Worm (Caenorhabditis elegans) whole organism, L1 larva: ENCODE measurements around the gene C49C3.15.
"Not testable (repeated sequence)": the region's sequence is repeated elsewhere in the genome, so short reads cannot be mapped to it uniquely, and the experiment has no call there.

Experiments used
- C04F5.9 ChIP-seq: sonication (generic microtip); optimal IDR thresholded peaks from 2 replicates; lab custom pipeline; 2016; ENCODE audit warnings: missing genetic modification characterization, missing compliant biosample characterization
- C16A3.4 ChIP-seq: fragments of 150-350 bp; optimal IDR thresholded peaks from 2 replicates; lab custom pipeline; 2014; ENCODE audit warnings: missing biosample characterization, missing genetic modification characterization
- aha-1 ChIP-seq: fragments of 150-350 bp; optimal IDR thresholded peaks from 2 replicates; lab custom pipeline; 2014; ENCODE audit warnings: missing biosample characterization, missing genetic modification characterization
- aly-2 ChIP-seq: fragments of 150-350 bp; optimal IDR thresholded peaks from 2 replicates; lab custom pipeline; 2014; ENCODE audit warnings: missing biosample characterization, missing genetic modification characterization
- ceh-8 ChIP-seq: fragments of 200-800 bp; sonication (Bioruptor generic); optimal IDR thresholded peaks from 2 replicates; lab custom pipeline; 2018; ENCODE audit warnings: mild to moderate bottlenecking, missing genetic modification characterization, moderate library complexity, missing compliant biosample characterization
- ceh-82 ChIP-seq, 3 experiments: fragments of 150-350 bp in 1 of 3; sonication (generic microtip) in 2 of 3; optimal IDR thresholded peaks; 2 replicates each; lab custom pipeline; 2014 to 2017; ENCODE audit warnings: missing biosample characterization in 3 of 3, missing genetic modification characterization in 3 of 3
- ceh-90 ChIP-seq: sonication (generic microtip); optimal IDR thresholded peaks from 2 replicates; lab custom pipeline; 2016; ENCODE audit warnings: missing genetic modification characterization, missing compliant biosample characterization
- ces-1 ChIP-seq: fragments of 150-350 bp; optimal IDR thresholded peaks from 2 replicates; lab custom pipeline; 2014; ENCODE audit warnings: missing biosample characterization, missing genetic modification reagents, missing genetic modification characterization
- dpl-1 ChIP-seq, 3 experiments: fragments of 150-350 bp in 2 of 3; sonication (generic microtip) in 1 of 3; optimal IDR thresholded peaks; 2 replicates each; lab custom pipeline; 2014 to 2017; ENCODE audit warnings: missing biosample characterization in 3 of 3, missing genetic modification characterization in 3 of 3, missing genetic modification reagents in 3 of 3
- dsc-1 ChIP-seq: sonication (generic microtip); optimal IDR thresholded peaks from 2 replicates; lab custom pipeline; 2016; ENCODE audit warnings: mild to moderate bottlenecking, missing genetic modification characterization, missing compliant biosample characterization
- efl-1 ChIP-seq, 4 experiments: fragments of 150-350 bp; optimal IDR thresholded peaks in 3 of 4; peaks in 1 of 4; 1 replicate in 1 of 4; 2 replicates in 3 of 4; lab custom pipeline; 2014; ENCODE audit warnings: missing biosample characterization in 2 of 4, missing genetic modification characterization in 2 of 4, missing genetic modification reagents in 2 of 4
- elt-2 ChIP-seq: sonication (generic microtip); optimal IDR thresholded peaks from 2 replicates; lab custom pipeline; 2016; ENCODE audit warnings: missing genetic modification characterization, mild to moderate bottlenecking, inconsistent platforms, missing compliant biosample characterization, missing genetic modification reagents
- ets-5 ChIP-seq: fragments of 200-800 bp; sonication (Bioruptor generic); IDR thresholded peaks from 2 replicates; pipeline ENCODE4 v1.3.6; 2022; ENCODE audit warnings: missing genetic modification characterization, missing compliant biosample characterization
- fkh-4 ChIP-seq: sonication (generic microtip); optimal IDR thresholded peaks from 2 replicates; lab custom pipeline; 2016; ENCODE audit warnings: missing compliant biosample characterization, missing genetic modification characterization, borderline replicate concordance
- fkh-8 ChIP-seq: sonication (generic microtip); optimal IDR thresholded peaks from 2 replicates; lab custom pipeline; 2016; ENCODE audit warnings: mild to moderate bottlenecking, missing genetic modification characterization, missing compliant biosample characterization
- hlh-4 ChIP-seq: sonication (generic microtip); optimal IDR thresholded peaks from 2 replicates; lab custom pipeline; 2016; ENCODE audit warnings: mild to moderate bottlenecking, missing genetic modification characterization, missing compliant biosample characterization
- hpl-2 ChIP-seq: fragments of 150-350 bp; optimal IDR thresholded peaks from 2 replicates; lab custom pipeline; 2014; ENCODE audit warnings: missing biosample characterization, missing genetic modification reagents, missing genetic modification characterization
- lin-35 ChIP-seq, 2 experiments: fragments of 150-350 bp; optimal IDR thresholded peaks; 2 replicates each; lab custom pipeline; 2014; ENCODE audit warnings: missing biosample characterization in 2 of 2, missing genetic modification characterization in 2 of 2, missing genetic modification reagents in 2 of 2
- lin-39 ChIP-seq: fragments of 150-350 bp; optimal IDR thresholded peaks from 2 replicates; lab custom pipeline; 2014; ENCODE audit warnings: missing biosample characterization, missing genetic modification reagents, missing genetic modification characterization
- lsy-2 ChIP-seq, 2 experiments: fragments of 150-350 bp; optimal IDR thresholded peaks; 2 replicates each; lab custom pipeline; 2014; ENCODE audit warnings: missing biosample characterization in 2 of 2, missing genetic modification characterization in 2 of 2
- mab-9 ChIP-seq: fragments of 200-800 bp; sonication (Bioruptor generic); IDR thresholded peaks from 2 replicates; pipeline ENCODE4 v1.3.6; 2022; ENCODE audit warnings: missing genetic modification reagents, missing genetic modification characterization, missing compliant biosample characterization
- mef-2 ChIP-seq: fragments of 150-350 bp; optimal IDR thresholded peaks from 2 replicates; lab custom pipeline; 2014; ENCODE audit warnings: missing biosample characterization, missing genetic modification characterization
- mep-1 ChIP-seq: fragments of 150-350 bp; optimal IDR thresholded peaks from 2 replicates; lab custom pipeline; 2014; ENCODE audit warnings: missing biosample characterization, missing genetic modification characterization
- nhr-11 ChIP-seq: fragments of 150-350 bp; optimal IDR thresholded peaks from 2 replicates; lab custom pipeline; 2014; ENCODE audit warnings: missing biosample characterization, missing genetic modification characterization
- nhr-47 ChIP-seq: sonication (generic microtip); optimal IDR thresholded peaks from 2 replicates; lab custom pipeline; 2016; ENCODE audit warnings: mild to moderate bottlenecking, missing genetic modification characterization, moderate library complexity, missing compliant biosample characterization
- nhr-76 ChIP-seq: sonication (generic microtip); optimal IDR thresholded peaks from 2 replicates; lab custom pipeline; 2017; ENCODE audit warnings: missing biosample characterization, missing genetic modification characterization
- pag-3 ChIP-seq: sonication (generic microtip); optimal IDR thresholded peaks from 2 replicates; lab custom pipeline; 2017; ENCODE audit warnings: missing genetic modification characterization, mild to moderate bottlenecking, missing compliant biosample characterization, antibody characterized with exemption, borderline replicate concordance; ENCODE audit not compliant: insufficient read depth
- snpc-4 ChIP-seq: fragments of 150-350 bp; optimal IDR thresholded peaks from 2 replicates; lab custom pipeline; 2014; ENCODE audit warnings: missing biosample characterization, missing genetic modification characterization
- unc-130 ChIP-seq: fragments of 150-350 bp; optimal IDR thresholded peaks from 2 replicates; lab custom pipeline; 2017; ENCODE audit warnings: missing biosample characterization, missing genetic modification characterization, inconsistent platforms
- vab-15 ChIP-seq: sonication (generic microtip); optimal IDR thresholded peaks from 2 replicates; lab custom pipeline; 2017; ENCODE audit warnings: missing genotype, mild to moderate bottlenecking, missing genetic modification characterization, missing compliant biosample characterization
- zag-1 ChIP-seq: fragments of 150-350 bp; optimal IDR thresholded peaks from 2 replicates; lab custom pipeline; 2014; ENCODE audit warnings: missing biosample characterization, missing genetic modification characterization
- ztf-4 ChIP-seq: fragments of 150-350 bp; optimal IDR thresholded peaks from 2 replicates; lab custom pipeline; 2014; ENCODE audit warnings: missing biosample characterization, missing genetic modification characterization

Gene C49C3.15

ce11 chrIV:17294489-17294888 is 39.5 kb upstream of the C49C3.15 start, which contains the start of gene T28F3.5:
Gene T28F3.5 (plus strand): TSS chrIV:17294789.
- TF ChIP-seq hlh-4 (no peak), mep-1 (tag; lab: Kevin White, UChicago) (no peak), efl-1 (optimal IDR thresholded peaks at IDR 0.05; lab: Kevin White, UChicago) (no peak), efl-1 (GFP tag; optimal IDR thresholded peaks at IDR 0.05 in 1 of 2; lab: Kevin White, UChicago) (peak in 1 of 2 experiments; percentile 84), snpc-4 (tag; lab: Kevin White, UChicago) (no peak)

ce11 chrIV:17301933-17302332 is 32.1 kb upstream of the C49C3.15 start, which contains the start of gene ifta-2:
Gene ifta-2 (minus strand): TSS chrIV:17302033.
- no peak for TF ChIP-seq C16A3.4 (tag; lab: Kevin White, UChicago)
- peak; percentile 29 for TF ChIP-seq fkh-8
- no peak for TF ChIP-seq ces-1 (GFP tag; lab: Kevin White, UChicago)
- TF ChIP-seq dpl-1 (GFP tag; optimal IDR thresholded peaks at IDR 0.05; lab: Kevin White, UChicago) = no peak
- no peak for TF ChIP-seq nhr-11 (tag; lab: Kevin White, UChicago)
- TF ChIP-seq nhr-76 (tag; lab: Kevin White, UChicago) = no peak
- no peak for TF ChIP-seq ceh-82 (tag; optimal IDR thresholded peaks at IDR 0.05; lab: Kevin White, UChicago)
- no peak for TF ChIP-seq vab-15 (tag; lab: Kevin White, UChicago)

DNA sequence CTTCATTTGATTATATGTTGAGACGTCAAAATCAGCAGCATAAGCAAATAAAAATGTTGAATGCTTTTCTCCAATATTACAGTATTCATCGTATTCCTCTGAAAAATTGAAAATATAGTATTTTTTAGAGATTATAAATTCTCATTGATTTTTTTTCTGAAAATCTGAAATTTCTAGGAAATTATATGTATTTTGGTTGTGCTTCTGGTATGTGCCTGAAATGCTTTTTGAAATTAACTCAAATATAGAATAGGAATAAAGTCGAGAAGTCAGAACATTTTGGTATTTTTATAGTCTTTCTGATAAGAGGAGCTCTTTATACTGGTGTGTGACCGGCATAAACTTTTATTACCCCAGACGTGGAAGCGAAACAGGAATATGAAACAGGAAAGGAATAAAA is 26.8 kb upstream of the C49C3.15 start, which contains the start of gene T28F3.8:
TSS of gene T28F3.8 (minus strand) at position 101 of the 400 bp plus-strand sequence.
- not testable (repeated sequence) for TF ChIP-seq ceh-8; nhr-47 (tag; lab: Kevin White, UChicago); lsy-2 (tag; optimal IDR thresholded peaks at IDR 0.05; lab: Kevin White, UChicago)

DNA sequence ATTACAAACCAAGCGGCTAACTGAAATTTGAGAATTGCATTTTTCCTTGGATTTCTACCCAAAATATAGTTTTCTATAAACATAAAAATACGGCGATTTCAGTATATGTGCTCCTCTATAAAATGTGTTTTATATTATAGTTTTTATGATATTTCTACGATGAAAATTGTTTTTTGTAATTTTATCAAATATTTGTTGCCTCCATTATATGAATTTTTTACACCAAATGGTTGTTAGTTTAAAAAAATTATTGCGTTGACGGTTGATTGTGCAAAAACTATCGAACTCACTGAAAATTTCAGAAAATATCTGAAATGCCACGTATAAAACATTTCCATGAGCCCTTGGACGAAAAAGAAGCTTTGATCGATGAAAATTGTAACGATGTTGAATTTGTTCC is 25.8 kb upstream of the C49C3.15 start, which contains the start of gene T28F3.9:
TSS of gene T28F3.9 (plus strand) at position 301 of the 400 bp plus-strand sequence.
- TF ChIP-seq unc-130 (no peak), fkh-4 (tag; lab: Kevin White, UChicago) (no peak), mef-2 (tag; lab: Kevin White, UChicago) (no peak), efl-1 (optimal IDR thresholded peaks at IDR 0.05; lab: Kevin White, UChicago) (no peak), efl-1 (GFP tag; optimal IDR thresholded peaks at IDR 0.05 in 1 of 2; lab: Kevin White, UChicago) (peak in 1 of 2 experiments; percentile 35)

- TF ChIP-seq elt-2 (tag; lab: Kevin White, UChicago) (no peak), ets-5 (no peak), unc-130 (no peak), pag-3 (no peak), dsc-1 (no peak), hlh-4 (no peak), ztf-4 (tag; lab: Kevin White, UChicago) (no peak), C04F5.9 (tag; lab: Kevin White, UChicago) (no peak), zag-1 (no peak), ces-1 (GFP tag; lab: Kevin White, UChicago) (no peak), mab-9 (GFP tag; lab: Robert Waterston, UW) (no peak), lin-35 (GFP tag; optimal IDR thresholded peaks at IDR 0.05; lab: Kevin White, UChicago) (no peak), mef-2 (tag; lab: Kevin White, UChicago) (no peak), ceh-90 (no peak), vab-15 (tag; lab: Kevin White, UChicago) (no peak), aha-1 (tag; lab: Kevin White, UChicago) (no peak), hpl-2 (GFP tag; lab: Kevin White, UChicago) (no peak), aly-2 (no peak), dpl-1 (GFP tag; optimal IDR thresholded peaks at IDR 0.05; lab: Kevin White, UChicago) (no peak), lin-39 (tag; lab: Kevin White, UChicago) (no peak)
- TF ChIP-seq, all 84 proteins: peak for 0
Measured at ce11 chrIV:17311842-17312241, 22.2 kb upstream of the C49C3.15 start, which contains the start of gene snf-9. Gene snf-9 (plus strand): TSS chrIV:17312142.
